Worm (Caenorhabditis elegans) whole organism, young adult: ENCODE data around the gene F26F4.2.

Source experiments
- B0035.1 ChIP-seq: sonication (generic microtip); optimal IDR thresholded peaks from 2 replicates; lab custom pipeline; 2016; ENCODE audit warnings: missing genetic modification characterization, mild to moderate bottlenecking, missing compliant biosample characterization, missing genotype, missing genetic modification reagents
- C17E4.6 ChIP-seq: fragments of 200-800 bp; sonication (Bioruptor generic); IDR thresholded peaks from 2 replicates; pipeline ENCODE4 v1.3.6; 2022; ENCODE audit warnings: missing genetic modification reagents, missing genetic modification characterization, missing compliant biosample characterization
- D2030.7 ChIP-seq: fragments of 200-800 bp; sonication (Bioruptor generic); IDR thresholded peaks from 2 replicates; pipeline ENCODE4 v1.3.6; 2022; ENCODE audit warnings: missing genetic modification reagents, missing genetic modification characterization, missing compliant biosample characterization
- F23B12.7 ChIP-seq: sonication (generic microtip); optimal IDR thresholded peaks from 2 replicates; lab custom pipeline; 2017; ENCODE audit warnings: missing genetic modification characterization, mild to moderate bottlenecking, missing compliant biosample characterization, antibody characterized with exemption, moderate library complexity; ENCODE audit not compliant: insufficient read depth
- F33H1.4 ChIP-seq: fragments of 200-800 bp; sonication (Bioruptor generic); IDR thresholded peaks from 2 replicates; pipeline ENCODE4 v1.3.6; 2022; ENCODE audit warnings: missing genetic modification reagents, missing genetic modification characterization, missing compliant biosample characterization
- T07F8.4 ChIP-seq: sonication (generic microtip); optimal IDR thresholded peaks from 2 replicates; lab custom pipeline; 2016; ENCODE audit warnings: mild to moderate bottlenecking, missing genetic modification characterization, moderate library complexity, missing compliant biosample characterization
- Y79H2A.3 ChIP-seq: fragments of 200-800 bp; sonication (Bioruptor generic); conservative IDR thresholded peaks from 2 replicates; pipeline ENCODE4 v1.3.6; 2022; ENCODE audit warnings: missing genetic modification reagents, missing genetic modification characterization, missing compliant biosample characterization
- ama-1 ChIP-seq, 3 experiments: fragments of 150-350 bp in 1 of 3; sonication (generic microtip) in 2 of 3; optimal IDR thresholded peaks; 2 replicates each; lab custom pipeline; 2014 to 2018; ENCODE audit warnings: missing biosample characterization in 2 of 3, missing genetic modification characterization in 2 of 3, missing genetic modification reagents in 2 of 3
- attf-5 ChIP-seq: fragments of 200-800 bp; sonication (Bioruptor generic); optimal IDR thresholded peaks from 2 replicates; lab custom pipeline; 2018; ENCODE audit warnings: mild to moderate bottlenecking, missing genetic modification characterization, missing compliant biosample characterization
- cebp-1 ChIP-seq, 2 experiments: fragments of 200-800 bp in 1 of 2; sonication (Bioruptor generic) in 1 of 2; sonication (generic microtip) in 1 of 2; IDR thresholded peaks in 1 of 2; optimal IDR thresholded peaks in 1 of 2; 2 replicates each; pipeline versions ENCODE4 v1.3.6 to Lab custom; 2017 to 2022; ENCODE audit warnings: missing compliant biosample characterization in 2 of 2, missing genetic modification characterization in 2 of 2, mild to moderate bottlenecking in 1 of 2, missing genetic modification reagents in 1 of 2, moderate library complexity in 1 of 2
- ceh-58 ChIP-seq: fragments of 200-800 bp; sonication (Bioruptor generic); IDR thresholded peaks from 2 replicates; pipeline ENCODE4 v1.3.6; 2022; ENCODE audit warnings: missing genetic modification characterization, missing compliant biosample characterization
- ceh-79 ChIP-seq: sonication (generic microtip); optimal IDR thresholded peaks from 2 replicates; lab custom pipeline; 2017; ENCODE audit warnings: mild to moderate bottlenecking, missing genetic modification characterization, missing compliant biosample characterization
- ceh-91 ChIP-seq: fragments of 200-800 bp; sonication (Bioruptor generic); IDR thresholded peaks from 2 replicates; pipeline ENCODE4 v1.3.6; 2022; ENCODE audit warnings: missing genetic modification reagents, missing genetic modification characterization, missing compliant biosample characterization
- dpl-1 ChIP-seq: fragments of 150-350 bp; optimal IDR thresholded peaks from 2 replicates; lab custom pipeline; 2014; ENCODE audit warnings: missing biosample characterization, missing genetic modification reagents, missing genetic modification characterization
- efl-1 ChIP-seq: fragments of 150-350 bp; optimal IDR thresholded peaks from 2 replicates; lab custom pipeline; 2014; ENCODE audit warnings: missing biosample characterization, missing genetic modification reagents, missing genetic modification characterization
- hmg-1.2 ChIP-seq: fragments of 200-800 bp; sonication (Bioruptor generic); IDR thresholded peaks from 2 replicates; pipeline ENCODE4 v1.3.6; 2022; ENCODE audit warnings: missing genetic modification reagents, missing genetic modification characterization, missing compliant biosample characterization
- hrde-1 ChIP-seq: sonication (generic microtip); optimal IDR thresholded peaks from 2 replicates; lab custom pipeline; 2016; ENCODE audit warnings: missing genetic modification characterization, mild to moderate bottlenecking, missing compliant biosample characterization, moderate library complexity, missing genotype, missing genetic modification reagents, borderline replicate concordance
- let-607 ChIP-seq, 2 experiments: fragments of 200-800 bp in 1 of 2; sonication (Bioruptor generic) in 1 of 2; sonication (generic microtip) in 1 of 2; optimal IDR thresholded peaks; 2 replicates each; lab custom pipeline; 2016 to 2018; ENCODE audit warnings: mild to moderate bottlenecking in 2 of 2, missing compliant biosample characterization in 2 of 2, missing genetic modification characterization in 2 of 2, moderate library complexity in 2 of 2, missing genotype in 1 of 2
- lin-26 ChIP-seq: fragments of 200-800 bp; sonication (Bioruptor generic); IDR thresholded peaks from 2 replicates; pipeline ENCODE4 v1.3.6; 2022; ENCODE audit warnings: missing genetic modification reagents, missing genetic modification characterization, missing compliant biosample characterization
- lin-35 ChIP-seq, 3 experiments: fragments of 150-350 bp in 2 of 3; sonication (generic microtip) in 1 of 3; optimal IDR thresholded peaks; 2 replicates each; lab custom pipeline; 2014 to 2018; ENCODE audit warnings: missing biosample characterization in 3 of 3, missing genetic modification characterization in 3 of 3, missing genetic modification reagents in 3 of 3
- lin-54 ChIP-seq: fragments of 200-800 bp; sonication (Bioruptor generic); optimal IDR thresholded peaks from 2 replicates; lab custom pipeline; 2018; ENCODE audit warnings: mild to moderate bottlenecking, missing genetic modification characterization, missing compliant biosample characterization
- lsl-1 ChIP-seq: fragments of 200-800 bp; sonication (Bioruptor generic); optimal IDR thresholded peaks from 2 replicates; lab custom pipeline; 2018; ENCODE audit warnings: mild to moderate bottlenecking, missing genetic modification characterization, moderate library complexity, missing compliant biosample characterization
- madf-3 ChIP-seq: fragments of 200-800 bp; sonication (Bioruptor generic); IDR thresholded peaks from 2 replicates; pipeline ENCODE4 v1.3.6; 2022; ENCODE audit warnings: missing genetic modification reagents, missing genetic modification characterization, missing compliant biosample characterization
- madf-6 ChIP-seq: fragments of 200-800 bp; sonication (Bioruptor generic); IDR thresholded peaks from 2 replicates; pipeline ENCODE4 v1.3.6; 2022; ENCODE audit warnings: missing genetic modification reagents, missing genetic modification characterization, missing compliant biosample characterization
- mcd-1 ChIP-seq: fragments of 200-800 bp; sonication (Bioruptor generic); IDR thresholded peaks from 2 replicates; pipeline ENCODE4 v1.3.6; 2022; ENCODE audit warnings: missing genetic modification reagents, missing genetic modification characterization, missing compliant biosample characterization
- nfya-1 ChIP-seq: sonication (generic microtip); optimal IDR thresholded peaks from 2 replicates; lab custom pipeline; 2017; ENCODE audit warnings: antibody characterized with exemption, missing compliant biosample characterization, missing genetic modification characterization, borderline replicate concordance; ENCODE audit not compliant: insufficient read depth
- nfyb-1 ChIP-seq: fragments of 200-800 bp; sonication (Bioruptor generic); IDR thresholded peaks from 2 replicates; pipeline ENCODE4 v1.3.6; 2022; ENCODE audit warnings: missing genetic modification reagents, missing genetic modification characterization, missing compliant biosample characterization
- nhr-179 ChIP-seq: sonication (generic microtip); optimal IDR thresholded peaks from 2 replicates; lab custom pipeline; 2016; ENCODE audit warnings: mild to moderate bottlenecking, missing genetic modification characterization, missing compliant biosample characterization
- nhr-80 ChIP-seq: sonication (generic microtip); optimal IDR thresholded peaks from 2 replicates; lab custom pipeline; 2016; ENCODE audit warnings: missing genetic modification characterization, missing compliant biosample characterization
- pha-4 ChIP-seq: fragments of 150-350 bp; sonication (generic microtip); optimal IDR thresholded peaks from 2 replicates; lab custom pipeline; 2014; ENCODE audit warnings: missing biosample characterization, missing genetic modification reagents, missing genetic modification characterization
- rcor-1 ChIP-seq: fragments of 200-800 bp; sonication (Bioruptor generic); IDR thresholded peaks from 2 replicates; pipeline ENCODE4 v1.3.6; 2022; ENCODE audit warnings: missing genetic modification reagents, missing genetic modification characterization, missing compliant biosample characterization
- sdz-38 ChIP-seq: sonication (generic microtip); optimal IDR thresholded peaks from 2 replicates; lab custom pipeline; 2016; ENCODE audit warnings: missing genotype, missing genetic modification characterization, missing compliant biosample characterization
- sea-2 ChIP-seq: fragments of 200-800 bp; sonication (Bioruptor generic); IDR thresholded peaks from 2 replicates; pipeline ENCODE4 v1.3.6; 2022; ENCODE audit warnings: missing genetic modification characterization, missing compliant biosample characterization
- snpc-3.4 ChIP-seq: sonication (generic microtip); optimal IDR thresholded peaks from 2 replicates; lab custom pipeline; 2017; ENCODE audit warnings: missing genetic modification characterization, mild to moderate bottlenecking, missing compliant biosample characterization, antibody characterized with exemption, moderate library complexity, missing genotype, missing genetic modification reagents
- sptf-2 ChIP-seq: fragments of 200-800 bp; sonication (Bioruptor generic); optimal IDR thresholded peaks from 2 replicates; lab custom pipeline; 2018; ENCODE audit warnings: mild to moderate bottlenecking, missing genetic modification characterization, missing compliant biosample characterization
- ztf-22 ChIP-seq: fragments of 200-800 bp; sonication (Bioruptor generic); optimal IDR thresholded peaks from 2 replicates; lab custom pipeline; 2018; ENCODE audit warnings: mild to moderate bottlenecking, missing genetic modification characterization, moderate library complexity, missing compliant biosample characterization
- ztf-28 ChIP-seq: fragments of 200-800 bp; sonication (Bioruptor generic); IDR thresholded peaks from 2 replicates; pipeline ENCODE4 v1.3.6; 2022; ENCODE audit warnings: missing genetic modification reagents, missing genetic modification characterization, missing compliant biosample characterization
- ztf-3 ChIP-seq: fragments of 200-800 bp; sonication (Bioruptor generic); optimal IDR thresholded peaks from 2 replicates; lab custom pipeline; 2018; ENCODE audit warnings: mild to moderate bottlenecking, missing genetic modification characterization, missing compliant biosample characterization

Gene F26F4.2

DNA sequence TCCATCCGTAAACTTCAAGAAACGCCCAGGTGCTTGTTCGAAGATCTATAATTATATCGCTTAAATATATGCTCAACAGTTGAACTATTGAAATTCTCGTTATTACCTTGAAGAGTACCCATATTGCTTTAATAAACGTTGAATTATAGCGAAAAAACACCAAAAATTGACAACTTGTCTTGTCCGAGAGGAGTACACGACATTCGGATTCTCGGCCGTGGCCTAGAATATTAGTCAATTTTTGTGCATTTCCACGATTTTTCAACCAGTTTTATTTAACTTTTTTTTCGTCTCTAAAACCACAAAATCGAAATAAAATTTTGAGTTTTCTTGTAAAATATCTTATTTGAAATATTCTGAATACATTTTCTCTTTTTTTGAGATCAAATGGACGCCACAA, 1.3 kb downstream of the F26F4.2 start, which contains the start of the genes F26F4.9 and cee-1 (continued):
- no peak for TF ChIP-seq ztf-22 (GFP tag; lab: Kevin White, UChicago)

DNA sequence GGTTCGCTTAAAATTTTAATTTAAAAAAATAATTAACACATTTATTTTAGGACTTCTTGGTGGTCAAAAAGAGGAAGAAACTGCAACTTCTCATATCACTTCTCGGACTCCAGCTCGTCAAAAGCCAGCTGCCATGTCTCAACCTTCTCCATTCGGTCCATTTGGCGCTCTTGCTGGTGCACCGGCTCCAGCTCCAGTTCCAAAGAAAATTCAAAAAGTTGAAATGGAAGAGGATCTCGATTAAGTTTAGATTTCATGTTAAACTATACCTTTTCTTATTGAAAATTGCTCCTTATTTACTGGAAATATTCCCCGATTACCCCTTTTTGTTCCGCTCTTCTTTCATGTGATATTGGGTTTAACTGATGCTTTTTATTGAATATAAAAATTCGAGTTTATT, 2.7 kb downstream of the F26F4.2 start:
- TF ChIP-seq cebp-1 (GFP tag; IDR thresholded peaks at IDR 0.05; lab: Robert Waterston, UW): no peak
- no peak for TF ChIP-seq cebp-1 (tag; optimal IDR thresholded peaks at IDR 0.05; lab: Kevin White, UChicago)
- TF ChIP-seq hrde-1 (tag; lab: Kevin White, UChicago): peak; percentile 19

DNA sequence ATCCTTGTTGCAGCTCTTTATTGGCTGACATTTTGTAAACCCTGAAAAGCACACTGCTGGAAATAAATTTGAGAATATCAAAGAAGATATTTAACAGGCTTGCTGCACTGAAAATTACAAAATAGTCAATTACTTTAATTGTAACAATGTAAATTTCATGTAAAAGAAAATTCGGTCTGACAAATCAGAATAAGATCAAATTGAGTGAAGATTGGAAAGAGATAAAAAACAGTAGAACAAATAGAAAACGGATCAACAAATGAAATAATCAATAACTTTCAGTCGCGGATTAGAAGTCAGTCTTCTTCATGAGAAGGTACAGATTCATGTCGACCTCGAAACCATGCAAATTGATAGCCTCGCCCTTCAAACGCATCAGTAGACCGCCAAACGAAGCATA, 6.0 kb downstream of the F26F4.2 start, which contains the start of gene rars-1:
rars-1 (minus strand) TSS at position 101 of the 400 bp plus-strand sequence.
- TF ChIP-seq lin-54 (GFP tag; lab: Kevin White, UChicago): peak; percentile 14
- TF ChIP-seq dpl-1 (GFP tag; lab: Kevin White, UChicago): no peak
- 0 out of 2 replicates have a peak, but pooled peaks have one; percentile 56 for TF ChIP-seq ceh-58 (GFP tag; lab: Robert Waterston, UW)

DNA sequence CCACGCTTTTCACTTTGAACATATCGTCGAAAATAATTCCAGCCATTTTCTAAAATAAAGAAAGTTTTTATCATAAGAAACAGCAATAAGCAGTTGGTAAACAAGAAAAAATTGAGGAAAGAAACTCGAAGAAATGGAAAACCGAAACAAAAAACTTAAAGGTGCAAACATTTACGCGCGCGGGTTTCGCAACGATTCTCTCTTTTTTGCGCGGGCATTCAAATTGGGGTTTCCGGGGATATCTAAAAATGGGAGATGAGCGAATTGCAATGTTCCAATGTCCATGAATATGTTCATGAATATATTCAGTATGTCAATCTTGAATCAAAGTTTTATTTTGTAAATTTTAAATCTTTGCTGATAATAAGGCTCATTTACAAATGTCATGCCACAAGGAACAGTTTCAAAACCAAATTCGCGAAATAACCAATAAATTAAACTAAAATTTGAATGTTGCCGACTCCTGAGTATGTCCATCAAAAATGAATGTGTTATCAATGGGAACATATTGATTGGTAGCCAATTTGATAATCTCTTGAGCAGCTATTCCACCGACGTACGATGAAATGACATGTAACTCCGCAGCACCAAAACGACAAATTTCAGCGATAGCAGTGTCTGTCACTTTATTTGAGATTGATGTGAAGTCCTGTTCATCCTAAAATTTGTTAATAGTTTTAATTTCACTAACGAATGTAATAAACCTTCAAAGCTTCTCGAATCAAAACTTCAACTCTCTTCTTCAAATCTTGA, 7.1 kb downstream of the F26F4.2 start, which contains the start of gene rpb-8:
rpb-8 (minus strand) TSS at position 49 of the 753 bp plus-strand sequence.
- TF ChIP-seq attf-5 (GFP tag; lab: Kevin White, UChicago): peak; percentile 50
- TF ChIP-seq let-607 (tag; optimal IDR thresholded peaks at IDR 0.05; lab: Kevin White, UChicago): peak; percentile 85 to 96
- no peak for TF ChIP-seq ama-1 (optimal IDR thresholded peaks at IDR 0.05; lab: Kevin White, UChicago)
- no peak for TF ChIP-seq ama-1 (GFP tag; optimal IDR thresholded peaks at IDR 0.05; lab: Kevin White, UChicago)
- peak in 1 of 3 experiments; percentile 72 for TF ChIP-seq lin-35 (GFP tag; optimal IDR thresholded peaks at IDR 0.05; lab: Kevin White, UChicago)
- TF ChIP-seq ceh-91: 0 out of 2 replicates have a peak, but pooled peaks have one; percentile 14
- TF ChIP-seq sea-2 (GFP tag; lab: Robert Waterston, UW): no peak
- peak; percentile 65; the same call in 1 of the 2 replicates for TF ChIP-seq madf-6 (GFP tag; lab: Robert Waterston, UW)
- no peak for TF ChIP-seq cebp-1 (GFP tag; IDR thresholded peaks at IDR 0.05; lab: Robert Waterston, UW)
- TF ChIP-seq cebp-1 (tag; optimal IDR thresholded peaks at IDR 0.05; lab: Kevin White, UChicago): peak; percentile 80
- no peak for TF ChIP-seq madf-3
- peak; percentile 87 for TF ChIP-seq lin-54 (GFP tag; lab: Kevin White, UChicago)
- TF ChIP-seq nhr-80: peak; percentile 76
- no peak for TF ChIP-seq lin-26 (GFP tag; lab: Robert Waterston, UW)
- peak; percentile 78 for TF ChIP-seq dpl-1 (GFP tag; lab: Kevin White, UChicago)
- TF ChIP-seq T07F8.4 (tag; lab: Kevin White, UChicago): no peak
- no peak for TF ChIP-seq C17E4.6 (GFP tag; lab: Robert Waterston, UW)
- 0 out of 2 replicates have a peak, but pooled peaks have one; percentile 17 for TF ChIP-seq D2030.7 (GFP tag; lab: Robert Waterston, UW)
- TF ChIP-seq efl-1 (GFP tag; lab: Kevin White, UChicago): peak; percentile 70
- TF ChIP-seq Y79H2A.3 (GFP tag; lab: Robert Waterston, UW): no peak
- no peak for TF ChIP-seq ceh-79 (tag; lab: Kevin White, UChicago)
- TF ChIP-seq nhr-179 (tag; lab: Kevin White, UChicago): no peak
- TF ChIP-seq F23B12.7 (tag; lab: Kevin White, UChicago): peak; percentile 52
- TF ChIP-seq pha-4: no peak
- peak; percentile 71; the same call in 1 of the 2 replicates for TF ChIP-seq ztf-28 (GFP tag; lab: Robert Waterston, UW)
- peak; percentile 13 for TF ChIP-seq lsl-1 (GFP tag; lab: Kevin White, UChicago)
- TF ChIP-seq nfyb-1 (GFP tag; lab: Robert Waterston, UW): no peak
- no peak for TF ChIP-seq sdz-38
- TF ChIP-seq ztf-22 (GFP tag; lab: Kevin White, UChicago): no peak
- TF ChIP-seq hmg-1.2 (GFP tag; lab: Robert Waterston, UW): peak; percentile 8; the same call in 1 of the 2 replicates
- TF ChIP-seq snpc-3.4 (tag; lab: Kevin White, UChicago): peak; percentile 29
- peak; percentile 83 for TF ChIP-seq F33H1.4
- TF ChIP-seq ztf-3 (GFP tag; lab: Kevin White, UChicago): no peak
- no peak for TF ChIP-seq rcor-1 (GFP tag; lab: Robert Waterston, UW)
- no peak for TF ChIP-seq sptf-2
- no peak for TF ChIP-seq nfya-1 (tag; lab: Kevin White, UChicago)
- TF ChIP-seq B0035.1 (tag; lab: Kevin White, UChicago): no peak
- TF ChIP-seq mcd-1 (GFP tag; lab: Robert Waterston, UW): 0 out of 2 replicates have a peak, but pooled peaks have one; percentile 30
